Worm (Caenorhabditis elegans) whole organism, young adult: Measurements from ENCODE around the gene sop-2.

Source experiments
- B0019.2 ChIP-seq: fragments of 200-800 bp; sonication (Bioruptor generic); conservative IDR thresholded peaks from 2 replicates; pipeline ENCODE4 v1.3.6; 2022; ENCODE audit warnings: missing genetic modification reagents, missing genetic modification characterization, missing compliant biosample characterization
- B0336.3 ChIP-seq: fragments of 200-800 bp; sonication (Bioruptor generic); IDR thresholded peaks from 2 replicates; pipeline ENCODE4 v1.3.6; 2022; ENCODE audit warnings: missing genetic modification characterization, missing compliant biosample characterization
- F10E7.11 ChIP-seq: sonication (generic microtip); optimal IDR thresholded peaks from 2 replicates; lab custom pipeline; 2017; ENCODE audit warnings: mild to moderate bottlenecking, missing genetic modification characterization, moderate library complexity, missing compliant biosample characterization
- F23B12.7 ChIP-seq: sonication (generic microtip); optimal IDR thresholded peaks from 2 replicates; lab custom pipeline; 2017; ENCODE audit warnings: missing genetic modification characterization, mild to moderate bottlenecking, missing compliant biosample characterization, antibody characterized with exemption, moderate library complexity; ENCODE audit not compliant: insufficient read depth
- K12H6.12 ChIP-seq: fragments of 200-800 bp; sonication (Bioruptor generic); optimal IDR thresholded peaks from 2 replicates; lab custom pipeline; 2018; ENCODE audit warnings: mild to moderate bottlenecking, missing genetic modification characterization, missing compliant biosample characterization
- T26A5.8 ChIP-seq: sonication (generic microtip); optimal IDR thresholded peaks from 2 replicates; lab custom pipeline; 2016; ENCODE audit warnings: missing genetic modification characterization, missing compliant biosample characterization
- Y95B8A.8 ChIP-seq: fragments of 200-800 bp; sonication (Bioruptor generic); IDR thresholded peaks from 2 replicates; pipeline ENCODE4 v1.3.6; 2022; ENCODE audit warnings: missing genetic modification reagents, missing genetic modification characterization, missing compliant biosample characterization
- ZK185.1 ChIP-seq: sonication (generic microtip); optimal IDR thresholded peaks from 2 replicates; lab custom pipeline; 2016; ENCODE audit warnings: mild to moderate bottlenecking, missing genetic modification characterization, missing compliant biosample characterization; ENCODE audit not compliant: poor library complexity, severe bottlenecking
- athp-1 ChIP-seq: sonication (generic microtip); optimal IDR thresholded peaks from 2 replicates; lab custom pipeline; 2017; ENCODE audit warnings: mild to moderate bottlenecking, missing genetic modification characterization, missing compliant biosample characterization
- attf-5 ChIP-seq: fragments of 200-800 bp; sonication (Bioruptor generic); optimal IDR thresholded peaks from 2 replicates; lab custom pipeline; 2018; ENCODE audit warnings: mild to moderate bottlenecking, missing genetic modification characterization, missing compliant biosample characterization
- bed-2 ChIP-seq: fragments of 200-800 bp; sonication (Bioruptor generic); IDR thresholded peaks from 2 replicates; pipeline ENCODE4 v1.3.6; 2022; ENCODE audit warnings: missing genetic modification reagents, missing genetic modification characterization, missing compliant biosample characterization
- cebp-1 ChIP-seq, 2 experiments: fragments of 200-800 bp in 1 of 2; sonication (Bioruptor generic) in 1 of 2; sonication (generic microtip) in 1 of 2; IDR thresholded peaks in 1 of 2; optimal IDR thresholded peaks in 1 of 2; 2 replicates each; pipeline versions ENCODE4 v1.3.6 to Lab custom; 2017 to 2022; ENCODE audit warnings: missing compliant biosample characterization in 2 of 2, missing genetic modification characterization in 2 of 2, mild to moderate bottlenecking in 1 of 2, missing genetic modification reagents in 1 of 2, moderate library complexity in 1 of 2
- die-1 ChIP-seq: sonication (generic microtip); optimal IDR thresholded peaks from 2 replicates; lab custom pipeline; 2016; ENCODE audit warnings: missing genotype, mild to moderate bottlenecking, missing genetic modification characterization, missing compliant biosample characterization
- dox-1 ChIP-seq: fragments of 200-800 bp; sonication (Bioruptor generic); IDR thresholded peaks from 2 replicates; pipeline ENCODE4 v1.3.6; 2022; ENCODE audit warnings: missing genetic modification reagents, missing genetic modification characterization, missing compliant biosample characterization
- dpff-1 ChIP-seq: sonication (generic microtip); optimal IDR thresholded peaks from 2 replicates; lab custom pipeline; 2017; ENCODE audit warnings: mild to moderate bottlenecking, missing genetic modification characterization, missing compliant biosample characterization
- egl-18 ChIP-seq: fragments of 200-800 bp; sonication (Bioruptor generic); IDR thresholded peaks from 2 replicates; pipeline ENCODE4 v1.3.6; 2022; ENCODE audit warnings: missing genetic modification reagents, missing genetic modification characterization, missing compliant biosample characterization
- egrh-3 ChIP-seq: fragments of 200-800 bp; sonication (Bioruptor generic); IDR thresholded peaks from 2 replicates; pipeline ENCODE4 v1.3.6; 2022; ENCODE audit warnings: missing genetic modification reagents, missing genetic modification characterization, missing compliant biosample characterization
- hlh-12 ChIP-seq: sonication (generic microtip); optimal IDR thresholded peaks from 2 replicates; lab custom pipeline; 2016; ENCODE audit warnings: missing genetic modification characterization, missing compliant biosample characterization
- hmg-1.2 ChIP-seq: fragments of 200-800 bp; sonication (Bioruptor generic); IDR thresholded peaks from 2 replicates; pipeline ENCODE4 v1.3.6; 2022; ENCODE audit warnings: missing genetic modification reagents, missing genetic modification characterization, missing compliant biosample characterization
- let-526 ChIP-seq: fragments of 200-800 bp; sonication (Bioruptor generic); IDR thresholded peaks from 2 replicates; pipeline ENCODE4 v1.3.6; 2022; ENCODE audit warnings: missing genetic modification reagents, missing genetic modification characterization, missing compliant biosample characterization
- lin-35 ChIP-seq, 3 experiments: fragments of 150-350 bp in 2 of 3; sonication (generic microtip) in 1 of 3; optimal IDR thresholded peaks; 2 replicates each; lab custom pipeline; 2014 to 2018; ENCODE audit warnings: missing biosample characterization in 3 of 3, missing genetic modification characterization in 3 of 3, missing genetic modification reagents in 3 of 3
- lsy-27 ChIP-seq: sonication (generic microtip); optimal IDR thresholded peaks from 2 replicates; lab custom pipeline; 2017; ENCODE audit warnings: missing genetic modification characterization, mild to moderate bottlenecking, missing compliant biosample characterization, antibody characterized with exemption, missing genotype, borderline replicate concordance; ENCODE audit not compliant: insufficient read depth
- madf-8 ChIP-seq: fragments of 200-800 bp; sonication (Bioruptor generic); conservative IDR thresholded peaks from 2 replicates; pipeline ENCODE4 v1.3.6; 2022; ENCODE audit warnings: missing genetic modification reagents, missing genetic modification characterization, missing compliant biosample characterization
- nfya-1 ChIP-seq: sonication (generic microtip); optimal IDR thresholded peaks from 2 replicates; lab custom pipeline; 2017; ENCODE audit warnings: antibody characterized with exemption, missing compliant biosample characterization, missing genetic modification characterization, borderline replicate concordance; ENCODE audit not compliant: insufficient read depth
- nhr-27 ChIP-seq: fragments of 200-800 bp; sonication (Bioruptor generic); optimal IDR thresholded peaks from 2 replicates; lab custom pipeline; 2018; ENCODE audit warnings: mild to moderate bottlenecking, missing genetic modification characterization, moderate library complexity, missing compliant biosample characterization
- snpc-1.1 ChIP-seq: sonication (generic microtip); optimal IDR thresholded peaks from 2 replicates; lab custom pipeline; 2017; ENCODE audit warnings: missing genetic modification characterization, mild to moderate bottlenecking, missing compliant biosample characterization, antibody characterized with exemption, moderate library complexity, missing genotype, missing genetic modification reagents; ENCODE audit not compliant: insufficient read depth
- snpc-3.4 ChIP-seq: sonication (generic microtip); optimal IDR thresholded peaks from 2 replicates; lab custom pipeline; 2017; ENCODE audit warnings: missing genetic modification characterization, mild to moderate bottlenecking, missing compliant biosample characterization, antibody characterized with exemption, moderate library complexity, missing genotype, missing genetic modification reagents
- snpc-4 ChIP-seq, 5 experiments: fragments of 150-350 bp in 1 of 5; sonication (generic microtip) in 4 of 5; optimal IDR thresholded peaks; 2 replicates each; lab custom pipeline; 2014 to 2018; ENCODE audit warnings: missing genetic modification characterization in 5 of 5, missing biosample characterization in 3 of 5, antibody characterized with exemption in 2 of 5, mild to moderate bottlenecking in 2 of 5, missing compliant biosample characterization in 2 of 5, missing genotype in 2 of 5, moderate library complexity in 2 of 5, missing genetic modification reagents in 1 of 5
- sptf-2 ChIP-seq: fragments of 200-800 bp; sonication (Bioruptor generic); optimal IDR thresholded peaks from 2 replicates; lab custom pipeline; 2018; ENCODE audit warnings: mild to moderate bottlenecking, missing genetic modification characterization, missing compliant biosample characterization
- tbx-9 ChIP-seq: sonication (generic microtip); optimal IDR thresholded peaks from 2 replicates; lab custom pipeline; 2016; ENCODE audit warnings: borderline replicate concordance, missing genetic modification characterization, inconsistent platforms, missing compliant biosample characterization
- unc-62 ChIP-seq: fragments of 150-350 bp; optimal IDR thresholded peaks from 2 replicates; lab custom pipeline; 2014; ENCODE audit warnings: missing biosample characterization, missing genetic modification reagents, missing genetic modification characterization
- zfh-2 ChIP-seq: fragments of 200-800 bp; sonication (Bioruptor generic); conservative IDR thresholded peaks from 2 replicates; pipeline ENCODE4 v1.3.6; 2022; ENCODE audit warnings: missing genetic modification reagents, missing genetic modification characterization, missing compliant biosample characterization
- zim-3 ChIP-seq: sonication (generic microtip); optimal IDR thresholded peaks from 2 replicates; lab custom pipeline; 2017; ENCODE audit warnings: mild to moderate bottlenecking, missing genetic modification characterization, moderate library complexity, missing compliant biosample characterization
- ztf-3 ChIP-seq: fragments of 200-800 bp; sonication (Bioruptor generic); optimal IDR thresholded peaks from 2 replicates; lab custom pipeline; 2018; ENCODE audit warnings: mild to moderate bottlenecking, missing genetic modification characterization, missing compliant biosample characterization
- ztf-6 ChIP-seq: fragments of 200-800 bp; sonication (Bioruptor generic); IDR thresholded peaks from 2 replicates; pipeline ENCODE4 v1.3.6; 2022; ENCODE audit warnings: missing genetic modification reagents, missing genetic modification characterization, missing compliant biosample characterization

The sop-2 gene

ce11 chrII:12369202-12369601, 29.5 kb downstream of the sop-2 start:
- TF ChIP-seq zfh-2 (peak; percentile 94), nhr-27 (tag; lab: Kevin White, UChicago) (no peak), cebp-1 (GFP tag; IDR thresholded peaks at IDR 0.05; lab: Robert Waterston, UW) (no peak), cebp-1 (tag; optimal IDR thresholded peaks at IDR 0.05; lab: Kevin White, UChicago) (peak; percentile 9), die-1 (no peak), egrh-3 (GFP tag; lab: Robert Waterston, UW) (peak; percentile 55; the same call in 1 of the 2 replicates)

- no peak for TF ChIP-seq dox-1 (GFP tag; lab: Robert Waterston, UW)
- no peak for TF ChIP-seq nfya-1 (tag; lab: Kevin White, UChicago)
- TF ChIP-seq cebp-1 (GFP tag; IDR thresholded peaks at IDR 0.05; lab: Robert Waterston, UW) = no peak
- TF ChIP-seq cebp-1 (tag; optimal IDR thresholded peaks at IDR 0.05; lab: Kevin White, UChicago) = no peak
Measured at ce11 chrII:12373921-12374320, 34.2 kb downstream of the sop-2 start.

DNA sequence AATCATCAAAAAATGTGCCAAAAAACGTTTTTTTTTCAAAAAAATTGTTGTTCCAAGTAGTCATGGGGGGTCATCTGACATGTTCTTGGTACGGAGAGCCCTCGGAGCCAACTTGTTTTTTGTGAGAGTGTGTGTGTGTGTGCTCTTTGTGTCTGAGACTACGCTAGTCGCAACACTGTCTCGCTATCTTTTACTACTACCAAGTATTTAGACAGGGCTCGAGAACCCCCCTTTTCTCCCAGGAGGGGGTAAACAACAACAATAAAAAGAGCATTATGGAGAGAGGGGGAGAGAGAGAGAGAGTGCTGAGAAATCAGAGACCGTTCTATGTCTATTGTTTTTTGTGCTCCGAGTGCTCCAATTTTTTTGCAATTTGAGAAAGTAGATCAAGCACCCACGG, 39.0 kb downstream of the sop-2 start:
- TF ChIP-seq nhr-27 (tag; lab: Kevin White, UChicago) = no peak
- TF ChIP-seq hlh-12 (tag; lab: Kevin White, UChicago) = no peak
- TF ChIP-seq let-526 (GFP tag; lab: Robert Waterston, UW) = no peak
- no peak for TF ChIP-seq egl-18
- TF ChIP-seq, all 124 proteins: peak for 0

DNA sequence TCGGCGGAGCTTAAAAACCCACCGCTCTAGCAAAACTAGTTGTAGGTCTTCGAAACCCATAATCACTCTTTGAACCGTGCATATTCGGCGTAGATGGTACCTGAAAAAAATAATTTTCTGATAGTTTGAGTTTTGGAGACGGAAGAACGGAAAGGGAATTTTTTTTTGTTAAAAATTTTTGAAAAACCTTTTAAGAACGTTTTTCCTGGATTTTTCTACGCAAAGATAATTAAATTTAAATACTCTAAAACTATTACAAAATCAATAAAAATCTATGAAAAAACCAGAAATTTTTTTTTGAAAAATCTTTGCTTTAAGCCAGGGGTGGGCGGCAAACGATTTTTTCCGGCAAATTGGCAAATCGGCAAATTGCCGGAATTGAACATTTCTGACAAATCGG, 39.7 kb downstream of the sop-2 start, which contains the start of gene marc-5:
marc-5 (minus strand) TSS at position 101 of the 400 bp plus-strand sequence.
- TF ChIP-seq madf-8 (no peak), lin-35 (GFP tag; optimal IDR thresholded peaks at IDR 0.05; lab: Kevin White, UChicago) (no peak), attf-5 (GFP tag; lab: Kevin White, UChicago) (no peak), ztf-3 (no peak), lsy-27 (tag; lab: Kevin White, UChicago) (no peak), snpc-3.4 (no peak), die-1 (no peak), F10E7.11 (tag; lab: Kevin White, UChicago) (no peak), F23B12.7 (tag; lab: Kevin White, UChicago) (no peak)

DNA sequence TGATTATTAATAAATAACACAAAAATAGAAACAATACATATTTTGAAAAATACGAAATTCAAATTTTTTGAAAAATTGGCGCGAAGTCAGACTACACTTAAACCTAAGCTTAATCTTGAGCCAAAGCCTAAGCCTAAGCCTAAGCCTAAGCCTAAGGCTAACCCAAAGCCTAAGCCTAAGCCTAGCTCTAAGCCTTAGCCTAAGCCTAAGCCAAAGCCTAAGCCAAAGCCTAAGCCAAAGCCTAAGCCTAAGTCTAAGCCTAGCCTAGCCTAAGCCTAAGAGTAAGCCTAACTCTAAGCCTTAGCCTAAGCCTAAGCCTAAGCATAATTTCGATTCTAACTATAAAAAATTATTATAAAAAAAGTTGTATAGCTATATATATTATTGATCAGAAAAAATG, 41.1 kb downstream of the sop-2 start:
- TF ChIP-seq K12H6.12 (tag; lab: Kevin White, UChicago) (no peak), snpc-1.1 (tag; lab: Kevin White, UChicago) (no peak), B0336.3 (no peak), attf-5 (GFP tag; lab: Kevin White, UChicago) (no peak), ZK185.1 (no peak)

DNA sequence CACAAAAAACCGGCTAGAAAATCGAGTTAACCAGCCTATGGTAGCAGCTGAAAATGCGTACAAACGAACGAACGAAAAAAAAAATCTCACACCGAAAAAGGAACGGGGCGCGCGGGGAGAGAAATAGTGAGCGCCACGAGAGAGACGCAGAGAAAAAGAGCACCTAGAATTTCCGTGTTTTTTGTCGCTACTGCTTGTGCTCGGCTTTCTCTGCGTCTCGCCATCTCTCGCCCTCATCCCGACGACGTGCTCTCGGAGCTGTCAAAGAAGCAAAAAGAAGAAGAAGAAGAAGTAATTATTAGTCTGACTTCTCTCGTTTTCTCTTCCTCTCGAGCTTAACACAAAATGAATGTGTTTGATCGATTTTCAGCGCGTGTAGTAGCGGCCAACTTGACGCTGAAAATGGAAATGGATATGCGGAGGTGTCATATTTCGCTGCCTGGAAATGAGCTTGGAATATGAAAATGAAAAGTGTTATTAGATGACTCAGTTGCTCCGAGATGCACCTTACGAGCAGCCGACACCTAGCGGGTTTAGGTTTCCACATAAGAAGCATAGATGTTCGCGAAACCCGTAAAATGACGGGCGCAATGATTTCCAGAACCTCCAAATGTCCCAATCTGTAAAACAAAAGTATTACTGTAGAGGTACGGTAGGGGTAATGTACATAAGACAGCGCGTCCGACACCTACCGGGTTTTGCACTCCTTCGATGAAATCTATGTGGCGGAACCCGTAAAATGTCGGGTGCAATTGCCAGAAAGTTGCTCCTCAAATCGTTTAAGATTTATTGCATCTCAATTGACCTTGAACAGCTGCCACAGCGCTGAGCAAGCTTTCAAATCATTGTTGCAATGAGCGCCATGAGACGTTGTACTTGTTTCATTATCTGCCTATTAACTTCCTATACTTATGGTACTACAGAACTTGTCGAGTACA, 43.1 kb downstream of the sop-2 start, which contains the start of gene btb-14:
btb-14 (plus strand) TSS at position 839 of the 938 bp plus-strand sequence.
- peak; percentile 84 for TF ChIP-seq hmg-1.2 (GFP tag; lab: Robert Waterston, UW)
- no peak for TF ChIP-seq T26A5.8 (tag; lab: Kevin White, UChicago)
- no peak for TF ChIP-seq unc-62 (GFP tag; lab: Kevin White, UChicago)
- TF ChIP-seq dpff-1 (tag; lab: Kevin White, UChicago) = no peak
- TF ChIP-seq ztf-6 (GFP tag; lab: Robert Waterston, UW) = no peak
- no peak for TF ChIP-seq zim-3 (tag; lab: Kevin White, UChicago)
- no peak for TF ChIP-seq B0019.2 (GFP tag; lab: Robert Waterston, UW)
- peak; percentile 75 for TF ChIP-seq zfh-2
- peak; percentile 41 for TF ChIP-seq snpc-4 (GFP tag; optimal IDR thresholded peaks at IDR 0.05; lab: Kevin White, UChicago)
- peak in 3 of 4 experiments; percentile 51 to 71 (median 61) for TF ChIP-seq snpc-4 (tag; optimal IDR thresholded peaks at IDR 0.05; lab: Kevin White, UChicago)
- TF ChIP-seq athp-1 (tag; lab: Kevin White, UChicago) = no peak
- no peak for TF ChIP-seq sptf-2 (GFP tag; lab: Kevin White, UChicago)
- peak; percentile 26 for TF ChIP-seq K12H6.12 (tag; lab: Kevin White, UChicago)
- no peak for TF ChIP-seq bed-2
- no peak for TF ChIP-seq Y95B8A.8 (GFP tag; lab: Robert Waterston, UW)
- TF ChIP-seq tbx-9 (tag; lab: Kevin White, UChicago) = no peak
